Fruit fly (Drosophila melanogaster): ENCODE results near the gene dtr.

The dtr gene

DNA sequence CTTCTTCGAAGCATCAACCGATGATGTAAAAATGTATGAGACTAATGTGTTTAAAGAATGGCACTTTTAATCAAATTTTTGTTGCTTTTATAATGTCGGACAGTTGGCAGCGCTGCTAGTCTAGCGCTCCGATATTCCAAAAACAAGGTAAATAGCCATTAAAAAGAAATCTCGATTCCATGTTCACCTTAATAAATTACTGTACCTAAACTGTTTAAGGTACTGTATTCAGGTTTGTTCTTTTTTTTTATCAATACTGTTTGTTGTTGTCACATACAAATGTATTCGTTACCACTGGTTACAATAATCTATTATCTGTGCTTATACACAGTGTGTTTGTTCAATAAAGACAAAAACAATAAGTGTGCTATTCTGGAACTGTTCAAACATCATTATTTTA lies at the start of gene dtr:
Gene dtr, plus strand, starts transcription at position 301 of the 400 bp plus-strand sequence.
- no peak for TF ChIP-seq CG17801 (GFP tag; optimal IDR thresholded peaks at IDR 0.05; ENCODE audit: partially characterized antibody)

- peak; percentile 6 for TF ChIP-seq CG17801 (GFP tag; optimal IDR thresholded peaks at IDR 0.05; ENCODE audit: partially characterized antibody)
Measured at dm6 chr2L:21312831-21313437, 48.1 kb upstream of the dtr start.

- no peak for TF ChIP-seq CG17801 (GFP tag; optimal IDR thresholded peaks at IDR 0.05; ENCODE audit: partially characterized antibody)
Measured at dm6 chr2L:21313909-21314400, 47.1 kb upstream of the dtr start, which contains the start of gene CG46314. TSS of gene CG46314 (plus strand) at chr2L:21314360.

dm6 chr2L:21316716-21317115 lies 44.3 kb upstream of the dtr start:
- TF ChIP-seq CG17801 (GFP tag; optimal IDR thresholded peaks at IDR 0.05; ENCODE audit: partially characterized antibody) = no peak

DNA sequence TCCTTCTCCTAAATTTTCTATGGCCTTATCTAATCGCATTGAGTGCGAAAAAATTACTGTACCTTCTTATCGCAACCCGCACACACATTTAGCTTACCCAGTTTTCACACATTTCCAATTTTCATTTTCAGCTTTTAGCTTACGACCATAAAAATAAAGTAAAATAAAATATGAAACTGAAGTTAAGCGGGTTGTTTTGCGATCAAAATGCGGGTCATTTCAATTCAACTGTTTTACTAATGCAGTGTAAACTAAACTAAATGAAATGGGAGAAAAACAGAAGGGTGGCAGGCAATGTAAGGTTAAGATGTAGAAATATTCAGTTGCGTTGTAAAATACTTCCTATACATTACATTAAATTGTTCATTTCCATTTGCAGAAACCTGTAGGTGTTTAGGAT lies 38.9 kb upstream of the dtr start:
- TF ChIP-seq CG17801 (GFP tag; optimal IDR thresholded peaks at IDR 0.05; ENCODE audit: partially characterized antibody) = no peak

DNA sequence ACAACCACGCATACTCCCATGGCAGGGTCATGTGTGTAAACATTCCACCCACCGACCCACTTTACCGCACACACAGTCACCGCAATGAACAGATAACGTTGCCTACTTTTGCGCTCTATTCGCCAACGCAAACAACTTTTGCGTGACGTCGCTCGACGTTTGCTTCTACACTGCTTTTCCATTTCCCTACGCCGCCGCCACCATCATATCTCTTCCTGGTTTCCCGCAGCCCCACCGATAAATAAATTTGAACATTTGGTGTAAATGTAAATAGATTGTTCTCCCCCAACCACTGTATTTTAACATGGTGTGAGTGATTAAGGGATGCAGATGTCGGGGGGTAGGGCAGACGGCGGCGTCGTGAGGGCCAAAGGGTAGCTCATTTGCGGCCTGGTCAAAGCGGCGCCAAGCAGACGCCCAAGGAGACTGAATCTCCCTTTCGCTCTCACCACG lies 36.6 kb upstream of the dtr start:
- no peak for TF ChIP-seq CG17801 (GFP tag; optimal IDR thresholded peaks at IDR 0.05; ENCODE audit: partially characterized antibody)

DNA sequence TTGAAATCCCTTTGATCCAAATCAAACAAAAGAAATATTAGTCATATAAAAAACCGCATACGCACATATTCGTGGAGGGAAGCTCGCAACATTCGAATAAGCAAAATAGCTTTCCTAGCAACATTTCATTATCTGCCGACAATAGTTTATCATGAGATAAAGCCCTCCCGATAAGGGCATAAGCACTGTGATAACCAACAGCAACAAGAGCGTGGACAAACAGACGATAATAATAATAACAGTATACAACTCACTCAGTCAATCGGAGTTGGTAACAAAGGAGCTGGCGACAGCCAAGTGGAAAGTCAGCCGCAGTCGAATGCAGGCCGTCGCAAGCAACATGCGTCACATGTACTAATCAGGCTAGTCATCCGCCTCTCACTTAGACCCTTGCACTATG lies 31.7 kb upstream of the dtr start:
- TF ChIP-seq CG17801 (GFP tag; optimal IDR thresholded peaks at IDR 0.05; ENCODE audit: partially characterized antibody) = no peak

DNA sequence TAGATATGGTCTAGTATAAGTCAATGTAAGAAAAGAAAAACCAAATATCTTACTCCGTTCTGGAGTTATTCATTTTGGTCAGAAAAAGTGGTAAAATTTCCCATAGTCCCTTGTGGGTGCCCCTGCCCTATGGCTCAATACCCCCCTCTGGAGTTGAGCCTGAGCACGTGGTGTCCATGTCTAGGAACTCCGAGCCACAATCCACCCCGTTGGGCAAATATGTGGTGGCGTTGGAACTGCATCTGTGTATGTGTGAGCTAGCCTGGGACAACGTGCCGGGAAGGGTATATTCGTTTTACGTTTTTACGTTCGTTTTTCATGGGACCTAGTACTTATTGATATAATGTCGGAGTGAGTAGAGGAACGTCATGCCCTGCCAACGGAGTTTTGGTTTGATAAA lies 30.2 kb upstream of the dtr start:
- no peak for TF ChIP-seq CG17801 (GFP tag; optimal IDR thresholded peaks at IDR 0.05; ENCODE audit: partially characterized antibody)

DNA sequence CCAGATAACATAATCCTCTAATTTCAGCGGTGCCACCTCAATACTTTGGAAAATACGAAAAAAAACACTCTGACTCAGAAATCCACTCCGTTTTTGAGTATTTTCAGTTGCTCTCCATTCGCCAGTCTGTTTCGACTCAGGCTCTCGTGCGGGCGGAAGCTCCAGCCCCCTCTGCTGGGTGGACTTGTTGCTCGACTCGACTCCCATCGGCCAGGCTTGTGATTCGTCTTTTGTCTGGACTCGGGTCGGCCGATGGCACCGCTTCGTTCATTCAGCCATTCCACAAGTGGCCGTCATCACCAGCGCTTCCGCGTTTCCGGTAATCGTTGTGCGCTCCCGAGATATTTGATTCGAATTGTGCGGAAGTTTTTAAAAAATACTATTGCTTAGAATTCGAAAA lies 29.5 kb upstream of the dtr start, which contains the start of gene dimm:
Gene dimm, plus strand, starts transcription at position 255 of the 400 bp plus-strand sequence.
- no peak for TF ChIP-seq CG17801 (GFP tag; optimal IDR thresholded peaks at IDR 0.05; ENCODE audit: partially characterized antibody)

- no peak for TF ChIP-seq CG17801 (GFP tag; optimal IDR thresholded peaks at IDR 0.05; ENCODE audit: partially characterized antibody)
Measured at dm6 chr2L:21341706-21342105, 19.3 kb upstream of the dtr start.

DNA sequence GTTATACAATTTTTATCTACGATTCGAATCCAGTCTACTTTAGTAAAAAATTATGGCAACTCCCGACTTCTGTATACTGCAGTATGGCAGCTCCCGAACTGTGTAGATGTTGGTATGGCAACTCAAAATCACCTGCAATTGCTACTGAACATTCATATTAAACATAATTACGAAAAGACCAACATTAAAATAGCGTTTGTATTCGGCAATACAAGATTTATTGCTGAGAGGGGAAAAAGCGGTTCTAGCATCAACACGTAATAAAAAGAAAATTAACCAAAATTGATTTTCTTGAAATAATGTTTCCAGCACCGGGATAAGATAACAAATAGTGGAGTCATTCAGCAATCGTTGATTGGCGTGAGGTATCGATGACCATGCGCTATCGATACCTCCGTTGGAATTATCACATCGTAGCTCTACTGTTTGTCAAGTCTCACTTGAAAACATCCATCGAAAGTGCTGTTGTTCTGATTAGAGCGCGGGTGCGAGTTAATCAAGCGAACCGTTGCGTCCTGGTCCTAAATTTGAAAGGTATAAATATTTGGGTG lies 16.7 kb upstream of the dtr start, which contains the start of gene Tsp39D:
Gene Tsp39D, plus strand, starts transcription at position 405 of the 551 bp plus-strand sequence.
- TF ChIP-seq CG17801 (GFP tag; optimal IDR thresholded peaks at IDR 0.05; ENCODE audit: partially characterized antibody) = peak; percentile 20

- TF ChIP-seq CG17801 (GFP tag; optimal IDR thresholded peaks at IDR 0.05; ENCODE audit: partially characterized antibody) = no peak
Measured at dm6 chr2L:21367296-21367695, 6.3 kb downstream of the dtr start.

- no peak for TF ChIP-seq CG17801 (GFP tag; optimal IDR thresholded peaks at IDR 0.05; ENCODE audit: partially characterized antibody)
Measured at dm6 chr2L:21369606-21370005, 8.6 kb downstream of the dtr start, which contains the start of gene Gr39b. TSS of gene Gr39b (minus strand) at chr2L:21369706.

DNA sequence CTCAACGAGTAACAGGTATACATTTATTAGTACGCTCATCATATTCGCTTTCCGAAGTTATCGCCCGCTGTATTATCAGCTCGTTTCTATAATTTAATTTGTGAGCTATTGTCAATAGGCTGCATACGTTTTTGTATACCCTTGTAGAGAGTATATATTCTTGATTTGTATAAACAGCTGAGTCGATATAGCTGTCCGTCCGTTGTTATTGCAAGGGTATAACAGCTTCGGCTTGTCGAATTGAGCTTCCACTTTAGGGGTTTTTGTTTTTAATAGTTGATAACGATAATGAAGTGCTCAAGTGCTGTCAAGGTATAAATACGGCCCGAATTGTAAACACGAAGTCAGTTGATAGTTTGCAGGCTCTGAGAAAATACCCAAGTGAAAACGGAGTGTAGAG lies 9.9 kb downstream of the dtr start, which contains the start of gene CG8665:
Gene CG8665, plus strand, starts transcription at position 342 of the 400 bp plus-strand sequence.
- TF ChIP-seq CG17801 (GFP tag; optimal IDR thresholded peaks at IDR 0.05; ENCODE audit: partially characterized antibody) = no peak

dm6 chr2L:21377984-21378383 lies 17.0 kb downstream of the dtr start:
- no peak for TF ChIP-seq CG17801 (GFP tag; optimal IDR thresholded peaks at IDR 0.05; ENCODE audit: partially characterized antibody)

- TF ChIP-seq CG17801 (GFP tag; optimal IDR thresholded peaks at IDR 0.05; ENCODE audit: partially characterized antibody) = no peak
Measured at dm6 chr2L:21379790-21380349, 18.9 kb downstream of the dtr start, which contains the start of gene nrv3. TSS of gene nrv3 (plus strand) at chr2L:21380000.

Data from ovary, adult (tissue).